Worm (Caenorhabditis elegans) whole organism, mixed stage, embryonic: ENCODE measurements around the gene bath-28.

ENCODE experiments used
- M03D4.4 ChIP-seq: sonication (generic microtip); optimal IDR thresholded peaks from 2 replicates; lab custom pipeline; 2017; ENCODE audit warnings: mild to moderate bottlenecking, missing genetic modification characterization, missing compliant biosample characterization
- blmp-1 ChIP-seq: fragments of 150-350 bp; optimal IDR thresholded peaks from 2 replicates; lab custom pipeline; 2014; ENCODE audit warnings: missing biosample characterization, missing genetic modification characterization
- ceh-39 ChIP-seq: fragments of 150-350 bp; optimal IDR thresholded peaks from 2 replicates; lab custom pipeline; 2014; ENCODE audit warnings: missing biosample characterization, missing genetic modification characterization
- ceh-43 ChIP-seq: fragments of 200-800 bp; sonication (Bioruptor generic); optimal IDR thresholded peaks from 2 replicates; lab custom pipeline; 2018; ENCODE audit warnings: mild to moderate bottlenecking, missing genetic modification characterization, moderate library complexity, missing compliant biosample characterization
- ceh-83 ChIP-seq: fragments of 200-800 bp; sonication (Bioruptor generic); optimal IDR thresholded peaks from 2 replicates; lab custom pipeline; 2018; ENCODE audit warnings: mild to moderate bottlenecking, missing genetic modification characterization, missing compliant biosample characterization
- ces-1 ChIP-seq: fragments of 150-350 bp; optimal IDR thresholded peaks from 2 replicates; lab custom pipeline; 2014; ENCODE audit warnings: missing biosample characterization, missing genetic modification reagents, missing genetic modification characterization
- cnd-1 ChIP-seq: fragments of 200-800 bp; sonication (Bioruptor generic); optimal IDR thresholded peaks from 2 replicates; lab custom pipeline; 2018; ENCODE audit warnings: mild to moderate bottlenecking, missing genetic modification characterization, missing compliant biosample characterization
- elt-1 ChIP-seq: sonication (generic microtip); optimal IDR thresholded peaks from 2 replicates; lab custom pipeline; 2017; ENCODE audit warnings: missing genetic modification characterization, mild to moderate bottlenecking, missing compliant biosample characterization, antibody characterized with exemption, moderate library complexity, borderline replicate concordance; ENCODE audit not compliant: insufficient read depth
- elt-3 ChIP-seq: fragments of 150-350 bp; optimal IDR thresholded peaks from 2 replicates; lab custom pipeline; 2014; ENCODE audit warnings: missing biosample characterization, missing genetic modification characterization
- flh-1 ChIP-seq: fragments of 200-800 bp; sonication (Bioruptor generic); optimal IDR thresholded peaks from 2 replicates; lab custom pipeline; 2018; ENCODE audit warnings: mild to moderate bottlenecking, missing genetic modification characterization, moderate library complexity, missing compliant biosample characterization
- ham-2 ChIP-seq: fragments of 200-800 bp; sonication (Bioruptor generic); optimal IDR thresholded peaks from 2 replicates; lab custom pipeline; 2018; ENCODE audit warnings: mild to moderate bottlenecking, missing genetic modification characterization, missing compliant biosample characterization
- hlh-1 ChIP-seq: fragments of 150-350 bp; optimal IDR thresholded peaks from 2 replicates; lab custom pipeline; 2014; ENCODE audit warnings: missing biosample characterization, missing genetic modification reagents, missing genetic modification characterization
- lin-32 ChIP-seq: fragments of 200-800 bp; sonication (Bioruptor generic); optimal IDR thresholded peaks from 2 replicates; lab custom pipeline; 2018; ENCODE audit warnings: mild to moderate bottlenecking, missing genetic modification characterization, missing compliant biosample characterization
- lsy-2 ChIP-seq: fragments of 150-350 bp; optimal IDR thresholded peaks from 2 replicates; lab custom pipeline; 2014; ENCODE audit warnings: missing biosample characterization, missing genetic modification characterization
- mep-1 ChIP-seq: fragments of 150-350 bp; optimal IDR thresholded peaks from 2 replicates; lab custom pipeline; 2017; ENCODE audit warnings: missing biosample characterization, missing genetic modification reagents, missing genetic modification characterization, inconsistent platforms
- mls-2 ChIP-seq: sonication (generic microtip); optimal IDR thresholded peaks from 2 replicates; lab custom pipeline; 2016; ENCODE audit warnings: mild to moderate bottlenecking, missing genetic modification characterization, moderate library complexity, missing compliant biosample characterization
- nhr-2 ChIP-seq: fragments of 150-350 bp; optimal IDR thresholded peaks from 2 replicates; lab custom pipeline; 2014; ENCODE audit warnings: missing biosample characterization, missing genetic modification characterization
- nhr-237 ChIP-seq: fragments of 150-350 bp; optimal IDR thresholded peaks from 2 replicates; lab custom pipeline; 2014; ENCODE audit warnings: missing biosample characterization, missing genetic modification characterization
- nhr-76 ChIP-seq: sonication (generic microtip); optimal IDR thresholded peaks from 2 replicates; lab custom pipeline; 2017; ENCODE audit warnings: missing biosample characterization, missing genetic modification characterization
- sem-2 ChIP-seq: fragments of 200-800 bp; sonication (Bioruptor generic); optimal IDR thresholded peaks from 2 replicates; lab custom pipeline; 2018; ENCODE audit warnings: mild to moderate bottlenecking, missing genetic modification characterization, missing compliant biosample characterization
- snpc-4 ChIP-seq: fragments of 150-350 bp; optimal IDR thresholded peaks from 2 replicates; lab custom pipeline; 2014; ENCODE audit warnings: missing biosample characterization, missing genetic modification characterization
- sptf-1 ChIP-seq: sonication (generic microtip); optimal IDR thresholded peaks from 2 replicates; lab custom pipeline; 2017; ENCODE audit warnings: mild to moderate bottlenecking, missing genetic modification characterization, moderate library complexity, missing compliant biosample characterization
- tbx-8 ChIP-seq: fragments of 200-800 bp; sonication (Bioruptor generic); optimal IDR thresholded peaks from 2 replicates; lab custom pipeline; 2018; ENCODE audit warnings: mild to moderate bottlenecking, missing genetic modification characterization, moderate library complexity, missing compliant biosample characterization
- unc-120 ChIP-seq: sonication (generic microtip); optimal IDR thresholded peaks from 2 replicates; lab custom pipeline; 2017; ENCODE audit warnings: missing genetic modification characterization, missing compliant biosample characterization; ENCODE audit not compliant: poor library complexity, severe bottlenecking
- unc-39 ChIP-seq: fragments of 150-350 bp; optimal IDR thresholded peaks from 2 replicates; lab custom pipeline; 2014; ENCODE audit warnings: missing biosample characterization, missing genetic modification characterization
- zip-8 ChIP-seq: fragments of 150-350 bp; optimal IDR thresholded peaks from 2 replicates; lab custom pipeline; 2014; ENCODE audit warnings: missing biosample characterization, missing genetic modification characterization
- ztf-11 ChIP-seq: fragments of 150-350 bp; optimal IDR thresholded peaks from 2 replicates; lab custom pipeline; 2014; ENCODE audit warnings: missing biosample characterization, missing genetic modification characterization

bath-28 gene

DNA sequence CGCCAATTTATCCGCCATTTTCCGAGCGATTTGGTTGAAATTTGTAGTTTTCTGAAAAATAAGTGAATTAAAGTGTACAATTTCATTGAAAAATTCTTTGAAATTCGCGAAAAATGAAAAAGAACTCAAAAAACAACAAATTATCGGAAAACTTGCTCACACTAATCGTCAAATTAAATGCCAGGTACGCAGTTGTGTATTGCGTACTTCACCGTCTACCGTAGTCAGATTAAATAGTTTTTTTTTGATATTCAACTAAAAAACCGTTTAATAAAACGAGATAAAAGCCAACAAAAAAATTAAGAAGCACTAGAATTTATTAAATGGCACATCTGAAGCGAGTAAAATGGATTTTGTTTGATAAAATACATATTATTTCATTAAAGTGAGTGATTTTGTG, at the start of gene bath-28:
bath-28 (minus strand) TSS at position 51 of the 400 bp plus-strand sequence.
- no peak for TF ChIP-seq mep-1 (tag; lab: Kevin White, UChicago)
- TF ChIP-seq ceh-39 (tag; lab: Kevin White, UChicago) = no peak
- no peak for TF ChIP-seq ceh-83
- TF ChIP-seq lsy-2 (tag; lab: Kevin White, UChicago) = no peak
- no peak for TF ChIP-seq sptf-1 (tag; lab: Kevin White, UChicago)
- TF ChIP-seq M03D4.4 (tag; lab: Kevin White, UChicago) = no peak
- no peak for TF ChIP-seq nhr-237
- no peak for TF ChIP-seq unc-120 (tag; lab: Kevin White, UChicago)
- TF ChIP-seq mls-2 (tag; lab: Kevin White, UChicago) = no peak
- no peak for TF ChIP-seq ztf-11 (tag; lab: Kevin White, UChicago)
- TF ChIP-seq elt-3 (tag; lab: Kevin White, UChicago) = no peak
- TF ChIP-seq flh-1 (GFP tag; lab: Kevin White, UChicago) = no peak
- no peak for TF ChIP-seq ceh-43 (GFP tag; lab: Kevin White, UChicago)
- no peak for TF ChIP-seq elt-1 (tag; lab: Kevin White, UChicago)
- TF ChIP-seq, all 35 proteins: peak for 0

DNA sequence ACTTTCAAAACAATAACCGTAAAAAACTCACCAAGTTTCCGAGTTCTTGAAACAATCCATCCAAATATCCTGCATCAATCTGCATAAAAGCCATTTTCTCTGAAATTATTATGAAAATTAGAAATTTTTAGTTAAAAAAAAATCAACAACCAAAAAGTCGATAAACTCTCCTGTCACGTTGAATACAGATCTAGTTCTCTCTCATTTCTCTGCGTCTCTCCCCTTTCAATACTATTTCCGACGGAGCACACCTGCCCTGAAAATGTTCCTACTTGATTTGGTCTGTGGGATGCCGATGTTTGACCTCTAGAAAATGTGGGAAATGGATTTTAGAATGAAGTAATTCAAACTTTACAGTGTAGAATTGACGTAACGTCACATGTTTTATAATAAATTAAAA, 42.7 kb upstream of the bath-28 start, which contains the start of gene T06D4.6:
T06D4.6 (minus strand) TSS at position 101 of the 400 bp plus-strand sequence.
- TF ChIP-seq unc-120 (tag; lab: Kevin White, UChicago) = no peak
- no peak for TF ChIP-seq cnd-1 (tag; lab: Kevin White, UChicago)

DNA sequence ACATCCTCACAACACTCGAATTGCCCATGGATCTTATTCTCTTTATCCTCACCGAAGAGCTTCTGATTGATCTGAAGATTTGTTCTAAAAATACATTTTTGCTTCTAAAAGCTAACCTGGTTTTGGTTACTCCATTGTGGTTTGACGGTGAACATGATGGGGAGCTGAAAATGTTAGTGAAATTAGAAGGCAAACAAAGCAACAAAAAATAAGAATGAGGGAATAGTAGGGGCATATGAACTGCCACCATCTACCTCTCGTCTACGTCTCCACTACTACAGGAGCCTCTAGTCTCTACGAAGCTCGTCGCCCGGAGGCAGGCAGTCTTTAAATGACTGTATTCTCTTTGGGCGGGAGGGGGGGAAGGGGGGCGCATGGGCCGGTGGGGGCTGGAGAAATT, 41.0 kb upstream of the bath-28 start, which contains the start of gene T06D4.2:
T06D4.2 (minus strand) TSS at position 170 of the 400 bp plus-strand sequence.
- no peak for TF ChIP-seq sem-2 (GFP tag; lab: Kevin White, UChicago)

DNA sequence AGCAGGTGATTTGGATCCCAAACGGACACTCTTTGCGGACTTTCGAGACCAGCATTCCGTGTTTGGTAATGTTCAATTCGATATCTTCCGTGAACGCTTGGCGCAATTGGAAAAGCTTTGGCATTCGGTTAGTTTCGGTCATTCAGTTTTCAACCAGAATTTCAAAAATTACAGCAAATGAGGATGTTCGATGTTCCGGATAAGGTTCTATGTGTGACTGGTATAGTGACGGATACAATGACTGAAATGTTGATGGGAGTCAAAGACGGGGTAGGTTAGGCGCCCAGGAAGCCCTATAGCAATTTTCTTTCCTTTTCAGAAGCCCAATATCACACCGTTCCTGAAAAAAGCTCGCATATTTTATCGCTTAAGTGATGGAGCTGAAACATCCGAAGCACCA, 38.3 kb upstream of the bath-28 start:
- TF ChIP-seq hlh-1 (tag; lab: Kevin White, UChicago) (no peak), mls-2 (tag; lab: Kevin White, UChicago) (no peak), zip-8 (tag; lab: Kevin White, UChicago) (no peak), snpc-4 (tag; lab: Kevin White, UChicago) (no peak), nhr-76 (tag; lab: Kevin White, UChicago) (no peak), unc-39 (tag; lab: Kevin White, UChicago) (no peak), lin-32 (GFP tag; lab: Kevin White, UChicago) (no peak), blmp-1 (tag; lab: Kevin White, UChicago) (no peak), ceh-39 (tag; lab: Kevin White, UChicago) (no peak), ham-2 (GFP tag; lab: Kevin White, UChicago) (no peak), elt-1 (tag; lab: Kevin White, UChicago) (no peak), ceh-43 (GFP tag; lab: Kevin White, UChicago) (no peak), flh-1 (GFP tag; lab: Kevin White, UChicago) (no peak)

ce11 chrII:3381510-3381909, 36.7 kb upstream of the bath-28 start, which contains the start of gene T06D4.1:
Gene T06D4.1, plus strand, starts transcription at chrII:3381830.
- no peak for TF ChIP-seq elt-1 (tag; lab: Kevin White, UChicago)
- TF ChIP-seq hlh-1 (tag; lab: Kevin White, UChicago) = no peak

- TF ChIP-seq flh-1 (GFP tag; lab: Kevin White, UChicago) (no peak), ceh-43 (GFP tag; lab: Kevin White, UChicago) (no peak), ces-1 (GFP tag; lab: Kevin White, UChicago) (no peak), tbx-8 (no peak)
Measured at ce11 chrII:3378275-3378674, 33.5 kb upstream of the bath-28 start, which contains the start of gene Y49F6C.2. Gene Y49F6C.2, plus strand, starts transcription at chrII:3378575.

DNA sequence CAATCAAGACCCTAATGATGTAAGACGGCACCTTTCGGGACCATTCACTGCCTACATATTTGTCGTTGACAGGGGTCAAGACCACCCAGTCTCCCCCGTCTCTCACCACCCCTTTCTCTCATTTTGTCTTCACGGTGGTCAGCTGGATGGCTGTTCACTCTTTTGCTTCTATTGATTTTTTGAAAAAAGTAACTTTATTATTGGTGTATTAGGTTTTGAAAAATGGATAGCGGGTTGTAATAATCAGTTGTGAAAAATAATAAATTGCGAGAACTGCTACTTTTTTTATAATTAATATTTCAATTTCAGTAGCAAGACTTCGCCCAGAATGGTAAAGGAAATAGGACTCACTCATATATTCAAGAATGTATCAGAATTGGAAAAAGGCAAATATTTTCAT, 32.0 kb upstream of the bath-28 start, which contains the start of gene bath-9:
bath-9 (plus strand) TSS at position 301 of the 400 bp plus-strand sequence.
- TF ChIP-seq ceh-83 (no peak), nhr-2 (tag; lab: Kevin White, UChicago) (peak; percentile 8)
